Fruit fly (Drosophila melanogaster): Measurements from ENCODE around the gene dpr9.
A peak's percentile ranks its signal among the peaks of the same experiment; 100 is the strongest.

The dpr9 gene

dm6 chr3R:15092351-15092750 is 15.3 kb upstream of the dpr9 start:
- no peak for TF ChIP-seq CG17801 (GFP tag; optimal IDR thresholded peaks at IDR 0.05; ENCODE audit: partially characterized antibody)

- TF ChIP-seq CG17801 (GFP tag; optimal IDR thresholded peaks at IDR 0.05; ENCODE audit: partially characterized antibody) = no peak
Observed at dm6 chr3R:15091680-15092343, 14.8 kb upstream of the dpr9 start.

- no peak for TF ChIP-seq CG17801 (GFP tag; optimal IDR thresholded peaks at IDR 0.05; ENCODE audit: partially characterized antibody)
Observed at dm6 chr3R:15089922-15090261, 12.9 kb upstream of the dpr9 start.

- no peak for TF ChIP-seq CG17801 (GFP tag; optimal IDR thresholded peaks at IDR 0.05; ENCODE audit: partially characterized antibody)
Observed at dm6 chr3R:15089250-15089921, 12.4 kb upstream of the dpr9 start.

dm6 chr3R:15088258-15088657 is 11.3 kb upstream of the dpr9 start:
- no peak for TF ChIP-seq CG17801 (GFP tag; optimal IDR thresholded peaks at IDR 0.05; ENCODE audit: partially characterized antibody)

dm6 chr3R:15087606-15088193 is 10.7 kb upstream of the dpr9 start:
- peak; percentile 43 for TF ChIP-seq CG17801 (GFP tag; optimal IDR thresholded peaks at IDR 0.05; ENCODE audit: partially characterized antibody)

- TF ChIP-seq CG17801 (GFP tag; optimal IDR thresholded peaks at IDR 0.05; ENCODE audit: partially characterized antibody) = no peak
Observed at dm6 chr3R:15087043-15087442, 10.0 kb upstream of the dpr9 start.

- TF ChIP-seq CG17801 (GFP tag; optimal IDR thresholded peaks at IDR 0.05; ENCODE audit: partially characterized antibody) = no peak
Observed at dm6 chr3R:15084461-15085106, 7.6 kb upstream of the dpr9 start.

- TF ChIP-seq CG17801 (GFP tag; optimal IDR thresholded peaks at IDR 0.05; ENCODE audit: partially characterized antibody) = no peak
Observed at dm6 chr3R:15083676-15084216, 6.7 kb upstream of the dpr9 start.

- TF ChIP-seq CG17801 (GFP tag; optimal IDR thresholded peaks at IDR 0.05; ENCODE audit: partially characterized antibody) = no peak
Observed at dm6 chr3R:15079185-15079584, 2.2 kb upstream of the dpr9 start, which contains the start of gene CG6974. CG6974 (minus strand) TSS chr3R:15079285.

dm6 chr3R:15057214-15057613 is 19.8 kb downstream of the dpr9 start:
- TF ChIP-seq CG17801 (GFP tag; optimal IDR thresholded peaks at IDR 0.05; ENCODE audit: partially characterized antibody) = no peak

dm6 chr3R:15037066-15037465 is 39.9 kb downstream of the dpr9 start, which contains the start of gene RpL10Aa:
RpL10Aa (plus strand) TSS chr3R:15037366.
- TF ChIP-seq CG17801 (GFP tag; optimal IDR thresholded peaks at IDR 0.05; ENCODE audit: partially characterized antibody) = no peak

- no peak for TF ChIP-seq CG17801 (GFP tag; optimal IDR thresholded peaks at IDR 0.05; ENCODE audit: partially characterized antibody)
Observed at dm6 chr3R:15031662-15032061, 45.3 kb downstream of the dpr9 start.

- no peak for TF ChIP-seq CG17801 (GFP tag; optimal IDR thresholded peaks at IDR 0.05; ENCODE audit: partially characterized antibody)
Observed at dm6 chr3R:15024202-15024601, 52.8 kb downstream of the dpr9 start.

- no peak for TF ChIP-seq CG17801 (GFP tag; optimal IDR thresholded peaks at IDR 0.05; ENCODE audit: partially characterized antibody)
Observed at dm6 chr3R:15014470-15014869, 62.5 kb downstream of the dpr9 start, which contains the start of gene CG14861. CG14861 (plus strand) TSS chr3R:15014770.
